Worm (Caenorhabditis elegans) whole organism, L4 larva: ENCODE data around the gene F35E8.2.

Experiments used
- F37D6.2 ChIP-seq: sonication (generic microtip); optimal IDR thresholded peaks from 2 replicates; lab custom pipeline; 2016; ENCODE audit warnings: mild to moderate bottlenecking, missing genetic modification characterization, missing compliant biosample characterization
- R02D3.7 ChIP-seq: fragments of 150-350 bp; sonication (generic microtip); optimal IDR thresholded peaks from 3 replicates; lab custom pipeline; 2014; ENCODE audit warnings: missing biosample characterization, missing genetic modification characterization
- Y75B8A.6 ChIP-seq: fragments of 200-800 bp; sonication (Bioruptor generic); IDR thresholded peaks from 2 replicates; pipeline ENCODE4 v1.3.6; 2022; ENCODE audit warnings: missing genetic modification reagents, missing genetic modification characterization, missing compliant biosample characterization
- aly-2 ChIP-seq: sonication (generic microtip); optimal IDR thresholded peaks from 2 replicates; lab custom pipeline; 2018; ENCODE audit warnings: missing biosample characterization, missing genetic modification characterization
- ama-1 ChIP-seq: fragments of 150-350 bp; optimal IDR thresholded peaks from 2 replicates; lab custom pipeline; 2014; ENCODE audit warnings: inconsistent platforms, mixed read lengths
- arid-1 ChIP-seq: fragments of 200-800 bp; sonication (Bioruptor generic); conservative IDR thresholded peaks from 2 replicates; pipeline ENCODE4 v1.3.6; 2022; ENCODE audit warnings: missing genetic modification reagents, missing genetic modification characterization, missing compliant biosample characterization
- ceh-62 ChIP-seq: sonication (generic microtip); optimal IDR thresholded peaks from 2 replicates; lab custom pipeline; 2017; ENCODE audit warnings: missing biosample characterization, missing genetic modification characterization
- ceh-82 ChIP-seq: sonication (generic microtip); optimal IDR thresholded peaks from 2 replicates; lab custom pipeline; 2017; ENCODE audit warnings: missing biosample characterization, missing genetic modification characterization
- ctbp-1 ChIP-seq: fragments of 200-800 bp; sonication (Bioruptor generic); IDR thresholded peaks from 2 replicates; pipeline ENCODE4 v1.3.6; 2022; ENCODE audit warnings: missing genetic modification reagents, missing genetic modification characterization, missing compliant biosample characterization
- daf-16 ChIP-seq, 3 experiments: sonication (generic microtip); optimal IDR thresholded peaks; 2 replicates each; lab custom pipeline; 2016 to 2017; ENCODE audit warnings: missing genetic modification characterization in 3 of 3, missing genetic modification reagents in 3 of 3, mild to moderate bottlenecking in 2 of 3, missing compliant biosample characterization in 2 of 3, missing biosample characterization in 1 of 3, moderate library complexity in 1 of 3
- dmd-6 ChIP-seq: fragments of 200-800 bp; sonication (Bioruptor generic); IDR thresholded peaks from 2 replicates; pipeline ENCODE4 v1.3.6; 2022; ENCODE audit warnings: missing genetic modification reagents, missing genetic modification characterization, missing compliant biosample characterization
- dve-1 ChIP-seq: sonication (generic microtip); optimal IDR thresholded peaks from 2 replicates; lab custom pipeline; 2017; ENCODE audit warnings: antibody characterized with exemption, mild to moderate bottlenecking, missing genetic modification characterization, missing compliant biosample characterization; ENCODE audit not compliant: insufficient read depth
- egl-27 ChIP-seq: sonication (generic microtip); optimal IDR thresholded peaks from 3 replicates; lab custom pipeline; 2017; ENCODE audit warnings: missing biosample characterization, missing genetic modification reagents, missing genetic modification characterization
- egl-43 ChIP-seq: fragments of 200-800 bp; sonication (Bioruptor generic); IDR thresholded peaks from 2 replicates; pipeline ENCODE4 v1.3.6; 2022; ENCODE audit warnings: missing genetic modification reagents, missing genetic modification characterization, missing compliant biosample characterization
- fkh-10 ChIP-seq: fragments of 150-350 bp; optimal IDR thresholded peaks from 2 replicates; lab custom pipeline; 2014; ENCODE audit warnings: missing biosample characterization, missing genetic modification reagents, missing genetic modification characterization
- hlh-11 ChIP-seq: fragments of 200-800 bp; sonication (Bioruptor generic); optimal IDR thresholded peaks from 2 replicates; lab custom pipeline; 2018; ENCODE audit warnings: mild to moderate bottlenecking, missing genetic modification characterization, missing compliant biosample characterization
- hlh-30 ChIP-seq: sonication (generic microtip); optimal IDR thresholded peaks from 2 replicates; lab custom pipeline; 2017; ENCODE audit warnings: antibody characterized with exemption, mild to moderate bottlenecking, missing genetic modification characterization, missing compliant biosample characterization; ENCODE audit not compliant: insufficient read depth
- lin-39 ChIP-seq: fragments of 150-350 bp; optimal IDR thresholded peaks from 2 replicates; lab custom pipeline; 2014; ENCODE audit warnings: missing biosample characterization, missing genetic modification reagents, missing genetic modification characterization
- lsy-2 ChIP-seq, 2 experiments: fragments of 150-350 bp in 1 of 2; sonication (generic microtip) in 1 of 2; optimal IDR thresholded peaks; 2 replicates each; lab custom pipeline; 2014 to 2017; ENCODE audit warnings: missing biosample characterization in 2 of 2, missing genetic modification characterization in 2 of 2
- mdl-1 ChIP-seq, 2 experiments: fragments of 150-350 bp in 1 of 2; sonication (generic microtip) in 1 of 2; optimal IDR thresholded peaks; 2 replicates each; lab custom pipeline; 2014 to 2017; ENCODE audit warnings: missing biosample characterization in 2 of 2, missing genetic modification characterization in 2 of 2
- nhr-237 ChIP-seq: sonication (generic microtip); optimal IDR thresholded peaks from 2 replicates; lab custom pipeline; 2017; ENCODE audit warnings: missing biosample characterization, missing genetic modification characterization
- nhr-28 ChIP-seq: fragments of 150-350 bp; optimal IDR thresholded peaks from 2 replicates; lab custom pipeline; 2014; ENCODE audit warnings: missing biosample characterization, missing genetic modification characterization
- nhr-6 ChIP-seq: fragments of 150-350 bp; optimal IDR thresholded peaks from 2 replicates; lab custom pipeline; 2014; ENCODE audit warnings: missing biosample characterization, missing genetic modification characterization
- nhr-77 ChIP-seq: fragments of 150-350 bp; optimal IDR thresholded peaks from 2 replicates; lab custom pipeline; 2014; ENCODE audit warnings: missing biosample characterization, missing genetic modification characterization
- pha-4 ChIP-seq, 2 experiments: fragments of 150-350 bp in 1 of 2; fragments of 200-800 bp in 1 of 2; sonication (Bioruptor generic) in 1 of 2; IDR thresholded peaks in 1 of 2; optimal IDR thresholded peaks in 1 of 2; 2 replicates each; pipeline versions ENCODE4 v1.3.6 to Lab custom; 2014 to 2022; ENCODE audit warnings: missing genetic modification characterization in 2 of 2, missing genetic modification reagents in 2 of 2, missing biosample characterization in 1 of 2, missing compliant biosample characterization in 1 of 2
- php-3 ChIP-seq: fragments of 200-800 bp; sonication (Bioruptor generic); IDR thresholded peaks from 2 replicates; pipeline ENCODE4 v1.3.6; 2022; ENCODE audit warnings: missing genetic modification reagents, missing genetic modification characterization, missing compliant biosample characterization
- pqm-1 ChIP-seq: sonication (generic microtip); optimal IDR thresholded peaks from 2 replicates; lab custom pipeline; 2017; ENCODE audit warnings: missing biosample characterization, missing genetic modification characterization
- rbr-2 ChIP-seq: sonication (generic microtip); optimal IDR thresholded peaks from 2 replicates; lab custom pipeline; 2016; ENCODE audit warnings: missing genotype, missing genetic modification characterization, missing compliant biosample characterization
- snpc-1.2 ChIP-seq: fragments of 200-800 bp; sonication (Bioruptor generic); IDR thresholded peaks from 2 replicates; pipeline ENCODE4 v1.3.6; 2022; ENCODE audit warnings: missing genetic modification reagents, missing genetic modification characterization, missing compliant biosample characterization
- zip-11 ChIP-seq: fragments of 200-800 bp; sonication (Bioruptor generic); IDR thresholded peaks from 2 replicates; pipeline ENCODE4 v1.3.6; 2022; ENCODE audit warnings: missing genetic modification characterization, missing compliant biosample characterization
- ztf-11 ChIP-seq: fragments of 150-350 bp; optimal IDR thresholded peaks from 2 replicates; lab custom pipeline; 2014; ENCODE audit warnings: missing biosample characterization, missing genetic modification characterization
- ztf-7 ChIP-seq: fragments of 150-350 bp; optimal IDR thresholded peaks from 2 replicates; lab custom pipeline; 2014; ENCODE audit warnings: missing biosample characterization, missing genetic modification characterization

F35E8.2 gene

DNA sequence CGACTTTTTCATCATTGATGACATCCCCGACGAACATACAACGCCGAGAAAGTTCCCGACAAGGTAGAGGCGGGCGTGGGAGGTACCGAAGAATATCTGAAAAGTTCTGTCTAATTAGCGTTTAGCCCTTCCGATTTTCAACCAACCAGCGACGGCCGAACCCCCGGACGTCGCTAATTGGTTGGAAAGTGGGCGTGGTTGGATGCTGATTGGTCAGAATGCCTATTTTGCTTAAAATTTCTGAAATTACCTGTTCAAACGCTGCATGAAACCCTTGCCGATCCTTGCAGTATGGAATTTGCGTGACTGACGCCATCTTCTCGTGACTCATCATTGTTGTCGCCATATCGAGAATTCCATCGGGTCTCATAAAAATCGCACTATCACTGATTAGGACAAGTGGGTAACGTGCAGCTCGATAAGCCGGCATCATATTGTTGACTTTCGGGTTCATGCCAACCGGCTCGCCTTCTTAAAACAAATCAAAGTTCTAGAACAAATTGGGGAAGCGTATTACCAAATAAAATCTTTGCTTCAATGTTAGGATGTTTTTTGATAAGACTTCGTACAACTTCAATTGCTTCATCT is 17.7 kb upstream of the F35E8.2 start (continued):
- TF ChIP-seq lsy-2 (tag; optimal IDR thresholded peaks at IDR 0.05; lab: Kevin White, UChicago) (no peak), pqm-1 (tag; lab: Kevin White, UChicago) (peak; percentile 84), zip-11 (no peak), nhr-237 (tag; lab: Kevin White, UChicago) (no peak)

DNA sequence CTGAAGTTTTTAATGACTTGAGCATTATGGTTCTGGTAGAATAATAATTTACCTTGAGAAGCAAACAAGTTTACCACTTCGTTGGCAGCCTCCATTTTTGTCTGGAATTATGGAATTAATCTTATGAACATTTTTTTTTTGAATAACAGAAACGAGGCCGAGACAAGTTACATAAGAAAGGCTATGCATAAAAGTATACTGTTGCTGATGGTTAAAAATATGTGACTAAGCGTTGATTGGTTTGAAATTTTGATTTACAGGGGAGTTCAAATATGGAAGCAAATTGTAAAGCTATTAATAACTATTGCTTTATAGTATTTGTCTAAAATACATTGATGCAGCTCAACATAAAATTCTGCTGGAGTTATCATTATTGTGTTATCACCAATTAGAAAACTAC is 16.7 kb upstream of the F35E8.2 start, which contains the start of gene cgt-1:
cgt-1 (minus strand) TSS at position 101 of the 400 bp plus-strand sequence.
- TF ChIP-seq egl-27 (tag; lab: Kevin White, UChicago), result no peak
- peak; percentile 10 for TF ChIP-seq dve-1
- TF ChIP-seq daf-16 (GFP tag; optimal IDR thresholded peaks at IDR 0.05; lab: Kevin White, UChicago), result no peak
- peak; percentile 3 for TF ChIP-seq daf-16 (tag; optimal IDR thresholded peaks at IDR 0.05; lab: Kevin White, UChicago)
- TF ChIP-seq egl-43 (GFP tag; lab: Robert Waterston, UW), result no peak
- TF ChIP-seq rbr-2, result no peak

DNA sequence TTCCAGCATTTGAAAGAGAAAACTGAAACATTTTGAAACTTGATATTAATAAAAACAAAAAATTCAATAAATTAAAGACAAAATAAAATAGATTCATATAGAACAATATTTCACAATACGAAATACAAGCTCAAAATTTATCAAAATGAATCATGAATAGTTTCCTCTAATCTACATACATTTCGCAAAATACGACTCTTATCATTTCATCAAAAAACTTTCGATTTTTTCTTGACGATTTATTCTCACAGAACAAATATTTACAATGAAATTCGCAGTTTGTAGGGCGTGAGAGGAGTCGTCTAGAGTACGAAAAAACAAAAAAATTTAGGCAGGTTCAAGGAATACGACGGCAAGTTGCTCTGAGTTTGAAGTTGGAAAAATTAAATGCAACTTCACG is 15.3 kb upstream of the F35E8.2 start:
- TF ChIP-seq lsy-2 (tag; optimal IDR thresholded peaks at IDR 0.05; lab: Kevin White, UChicago) (no peak), dmd-6 (peak; percentile 35; the same call in 1 of the 2 replicates), hlh-11 (peak; percentile 18), nhr-28 (tag; lab: Kevin White, UChicago) (peak; percentile 60), daf-16 (GFP tag; optimal IDR thresholded peaks at IDR 0.05; lab: Kevin White, UChicago) (no peak), daf-16 (tag; optimal IDR thresholded peaks at IDR 0.05; lab: Kevin White, UChicago) (peak; percentile 78), zip-11 (no peak)

DNA sequence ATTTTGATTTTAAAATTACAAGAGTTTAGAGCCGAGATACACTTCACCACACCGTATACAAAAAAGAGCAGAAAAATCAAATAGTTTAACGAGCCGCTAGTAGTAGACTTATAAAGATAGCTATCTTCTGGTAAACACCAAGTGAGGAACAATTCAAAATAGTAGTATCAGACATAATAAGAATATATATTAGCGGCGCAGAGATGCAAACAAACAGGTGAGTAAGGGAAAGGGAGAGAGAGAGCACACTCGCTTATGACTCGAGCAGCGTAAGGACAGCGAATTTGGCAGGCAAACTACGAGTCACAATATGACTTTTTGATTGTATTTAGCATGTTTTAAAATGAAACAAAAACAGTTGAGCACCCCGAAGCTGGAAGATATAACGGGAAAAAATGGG is 14.2 kb upstream of the F35E8.2 start:
- TF ChIP-seq nhr-77 (tag; lab: Kevin White, UChicago) (peak; percentile 24), dmd-6 (peak; percentile 61), pqm-1 (tag; lab: Kevin White, UChicago) (peak; percentile 70), zip-11 (no peak), ctbp-1 (GFP tag; lab: Robert Waterston, UW) (no peak), daf-16 (GFP tag; optimal IDR thresholded peaks at IDR 0.05; lab: Kevin White, UChicago) (no peak), daf-16 (tag; optimal IDR thresholded peaks at IDR 0.05; lab: Kevin White, UChicago) (peak; percentile 89), hlh-11 (peak; percentile 67), php-3 (GFP tag; lab: Robert Waterston, UW) (0 out of 2 replicates have a peak, but pooled peaks have one; percentile 6), pha-4 (GFP tag; IDR thresholded peaks at IDR 0.05; lab: Robert Waterston, UW) (no peak), pha-4 (tag; optimal IDR thresholded peaks at IDR 0.05; lab: Kevin White, UChicago) (peak; percentile 43), hlh-30 (peak; percentile 28), R02D3.7 (no peak), dve-1 (peak; percentile 59), nhr-6 (peak; percentile 25), nhr-28 (tag; lab: Kevin White, UChicago) (peak; percentile 91)

DNA sequence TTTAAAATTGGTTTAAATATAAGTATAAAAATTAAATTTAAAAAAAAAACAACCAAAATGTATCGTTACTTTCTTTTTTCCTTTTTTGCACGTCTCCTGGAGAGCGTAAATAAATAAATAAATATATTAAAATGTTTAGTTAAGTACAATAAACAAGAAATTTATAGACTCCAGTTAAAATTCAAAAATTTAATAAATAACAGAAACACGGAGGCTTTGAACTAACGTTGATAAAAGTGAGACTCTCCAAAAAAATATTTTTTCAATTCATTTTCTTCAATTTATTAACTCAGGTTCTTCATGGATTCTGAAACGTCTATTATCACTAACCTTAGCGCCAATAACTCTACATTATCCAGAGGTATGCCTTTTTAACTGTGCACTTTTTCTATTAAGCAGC is 13.7 kb upstream of the F35E8.2 start, which contains the start of gene T06C12.12:
T06C12.12 (plus strand) TSS at position 301 of the 400 bp plus-strand sequence.
- TF ChIP-seq ztf-7 (tag; lab: Kevin White, UChicago) (no peak), ceh-62 (tag; lab: Kevin White, UChicago) (no peak), php-3 (GFP tag; lab: Robert Waterston, UW) (no peak), ctbp-1 (GFP tag; lab: Robert Waterston, UW) (no peak), ceh-82 (tag; lab: Kevin White, UChicago) (no peak), ama-1 (lab: Kevin White, UChicago) (no peak), F37D6.2 (no peak), arid-1 (GFP tag; lab: Robert Waterston, UW) (no peak), aly-2 (no peak), snpc-1.2 (GFP tag; lab: Robert Waterston, UW) (no peak), lin-39 (no peak), mdl-1 (tag; optimal IDR thresholded peaks at IDR 0.05; lab: Kevin White, UChicago) (no peak), Y75B8A.6 (GFP tag; lab: Robert Waterston, UW) (no peak), fkh-10 (no peak), nhr-28 (tag; lab: Kevin White, UChicago) (no peak), pqm-1 (tag; lab: Kevin White, UChicago) (no peak), dve-1 (no peak), ztf-11 (tag; lab: Kevin White, UChicago) (no peak)
